Worm (Caenorhabditis elegans) whole organism, young adult: ENCODE data around the gene W04G3.5.

ENCODE experiments used
- B0336.3 ChIP-seq: fragments of 200-800 bp; sonication (Bioruptor generic); IDR thresholded peaks from 2 replicates; pipeline ENCODE4 v1.3.6; 2022; ENCODE audit warnings: missing genetic modification characterization, missing compliant biosample characterization
- C06A6.2 ChIP-seq: fragments of 200-800 bp; sonication (Bioruptor generic); conservative IDR thresholded peaks from 2 replicates; pipeline ENCODE4 v1.3.6; 2022; ENCODE audit warnings: missing genetic modification characterization, missing compliant biosample characterization
- F10E7.11 ChIP-seq: sonication (generic microtip); optimal IDR thresholded peaks from 2 replicates; lab custom pipeline; 2017; ENCODE audit warnings: mild to moderate bottlenecking, missing genetic modification characterization, moderate library complexity, missing compliant biosample characterization
- F33H1.4 ChIP-seq: fragments of 200-800 bp; sonication (Bioruptor generic); IDR thresholded peaks from 2 replicates; pipeline ENCODE4 v1.3.6; 2022; ENCODE audit warnings: missing genetic modification reagents, missing genetic modification characterization, missing compliant biosample characterization
- F57C9.4 ChIP-seq: sonication (generic microtip); optimal IDR thresholded peaks from 2 replicates; lab custom pipeline; 2017; ENCODE audit warnings: mild to moderate bottlenecking, missing genetic modification characterization, missing compliant biosample characterization
- K11D2.4 ChIP-seq: fragments of 200-800 bp; sonication (Bioruptor generic); IDR thresholded peaks from 2 replicates; pipeline ENCODE4 v1.3.6; 2022; ENCODE audit warnings: missing genetic modification reagents, missing genetic modification characterization, missing compliant biosample characterization
- K12H6.12 ChIP-seq: fragments of 200-800 bp; sonication (Bioruptor generic); optimal IDR thresholded peaks from 2 replicates; lab custom pipeline; 2018; ENCODE audit warnings: mild to moderate bottlenecking, missing genetic modification characterization, missing compliant biosample characterization
- T26A5.8 ChIP-seq: sonication (generic microtip); optimal IDR thresholded peaks from 2 replicates; lab custom pipeline; 2016; ENCODE audit warnings: missing genetic modification characterization, missing compliant biosample characterization
- Y79H2A.3 ChIP-seq: fragments of 200-800 bp; sonication (Bioruptor generic); conservative IDR thresholded peaks from 2 replicates; pipeline ENCODE4 v1.3.6; 2022; ENCODE audit warnings: missing genetic modification reagents, missing genetic modification characterization, missing compliant biosample characterization
- akir-1 ChIP-seq: fragments of 200-800 bp; sonication (Bioruptor generic); optimal IDR thresholded peaks from 2 replicates; lab custom pipeline; 2018; ENCODE audit warnings: mild to moderate bottlenecking, missing genetic modification characterization, moderate library complexity, missing compliant biosample characterization
- ama-1 ChIP-seq, 3 experiments: fragments of 150-350 bp in 1 of 3; sonication (generic microtip) in 2 of 3; optimal IDR thresholded peaks; 2 replicates each; lab custom pipeline; 2014 to 2018; ENCODE audit warnings: missing biosample characterization in 2 of 3, missing genetic modification characterization in 2 of 3, missing genetic modification reagents in 2 of 3
- attf-3 ChIP-seq: fragments of 200-800 bp; sonication (Bioruptor generic); conservative IDR thresholded peaks from 2 replicates; pipeline ENCODE4 v1.3.6; 2022; ENCODE audit warnings: missing genetic modification reagents, missing genetic modification characterization, missing compliant biosample characterization
- ceh-100 ChIP-seq: fragments of 200-800 bp; sonication (Bioruptor generic); IDR thresholded peaks from 2 replicates; pipeline ENCODE4 v1.3.6; 2022; ENCODE audit warnings: missing genetic modification reagents, missing genetic modification characterization, missing compliant biosample characterization
- ceh-40 ChIP-seq: fragments of 200-800 bp; sonication (Bioruptor generic); IDR thresholded peaks from 2 replicates; pipeline ENCODE4 v1.3.6; 2022; ENCODE audit warnings: missing genetic modification characterization, missing compliant biosample characterization
- ceh-91 ChIP-seq: fragments of 200-800 bp; sonication (Bioruptor generic); IDR thresholded peaks from 2 replicates; pipeline ENCODE4 v1.3.6; 2022; ENCODE audit warnings: missing genetic modification reagents, missing genetic modification characterization, missing compliant biosample characterization
- die-1 ChIP-seq: sonication (generic microtip); optimal IDR thresholded peaks from 2 replicates; lab custom pipeline; 2016; ENCODE audit warnings: missing genotype, mild to moderate bottlenecking, missing genetic modification characterization, missing compliant biosample characterization
- dox-1 ChIP-seq: fragments of 200-800 bp; sonication (Bioruptor generic); IDR thresholded peaks from 2 replicates; pipeline ENCODE4 v1.3.6; 2022; ENCODE audit warnings: missing genetic modification reagents, missing genetic modification characterization, missing compliant biosample characterization
- dpff-1 ChIP-seq: sonication (generic microtip); optimal IDR thresholded peaks from 2 replicates; lab custom pipeline; 2017; ENCODE audit warnings: mild to moderate bottlenecking, missing genetic modification characterization, missing compliant biosample characterization
- efl-1 ChIP-seq: fragments of 150-350 bp; optimal IDR thresholded peaks from 2 replicates; lab custom pipeline; 2014; ENCODE audit warnings: missing biosample characterization, missing genetic modification reagents, missing genetic modification characterization
- ets-4 ChIP-seq: fragments of 200-800 bp; sonication (Bioruptor generic); optimal IDR thresholded peaks from 2 replicates; lab custom pipeline; 2018; ENCODE audit warnings: mild to moderate bottlenecking, missing genetic modification characterization, missing compliant biosample characterization
- hlh-26 ChIP-seq: fragments of 200-800 bp; sonication (Bioruptor generic); conservative IDR thresholded peaks from 2 replicates; pipeline ENCODE4 v1.3.6; 2022; ENCODE audit warnings: missing genetic modification reagents, missing genetic modification characterization, missing compliant biosample characterization
- hmg-20 ChIP-seq: fragments of 200-800 bp; sonication (Bioruptor generic); IDR thresholded peaks from 2 replicates; pipeline ENCODE4 v1.3.6; 2022; ENCODE audit warnings: missing genetic modification reagents, missing genetic modification characterization, missing compliant biosample characterization
- lin-54 ChIP-seq: fragments of 200-800 bp; sonication (Bioruptor generic); optimal IDR thresholded peaks from 2 replicates; lab custom pipeline; 2018; ENCODE audit warnings: mild to moderate bottlenecking, missing genetic modification characterization, missing compliant biosample characterization
- lir-1 ChIP-seq: fragments of 200-800 bp; sonication (Bioruptor generic); conservative IDR thresholded peaks from 2 replicates; pipeline ENCODE4 v1.3.6; 2022; ENCODE audit warnings: missing genetic modification reagents, missing genetic modification characterization, missing compliant biosample characterization
- mel-28 ChIP-seq: sonication (generic microtip); optimal IDR thresholded peaks from 2 replicates; lab custom pipeline; 2016; ENCODE audit warnings: borderline replicate concordance, mild to moderate bottlenecking, missing genetic modification characterization, missing compliant biosample characterization
- mes-4 ChIP-seq: sonication (generic microtip); optimal IDR thresholded peaks from 2 replicates; lab custom pipeline; 2016; ENCODE audit warnings: missing genotype, missing genetic modification characterization, missing compliant biosample characterization
- nhr-27 ChIP-seq: fragments of 200-800 bp; sonication (Bioruptor generic); optimal IDR thresholded peaks from 2 replicates; lab custom pipeline; 2018; ENCODE audit warnings: mild to moderate bottlenecking, missing genetic modification characterization, moderate library complexity, missing compliant biosample characterization
- pha-4 ChIP-seq: fragments of 150-350 bp; sonication (generic microtip); optimal IDR thresholded peaks from 2 replicates; lab custom pipeline; 2014; ENCODE audit warnings: missing biosample characterization, missing genetic modification reagents, missing genetic modification characterization
- rpc-1 ChIP-seq, 2 experiments: fragments of 150-350 bp in 1 of 2; sonication (generic microtip) in 1 of 2; optimal IDR thresholded peaks; 2 replicates each; lab custom pipeline; 2014 to 2018; ENCODE audit warnings: missing biosample characterization in 1 of 2, missing genetic modification characterization in 1 of 2, missing genetic modification reagents in 1 of 2, missing genotype in 1 of 2
- snpc-1.3 ChIP-seq: sonication (generic microtip); optimal IDR thresholded peaks from 2 replicates; lab custom pipeline; 2017; ENCODE audit warnings: missing genetic modification characterization, mild to moderate bottlenecking, missing compliant biosample characterization, antibody characterized with exemption, moderate library complexity, missing genotype, missing genetic modification reagents; ENCODE audit not compliant: insufficient read depth
- snpc-3.4 ChIP-seq: sonication (generic microtip); optimal IDR thresholded peaks from 2 replicates; lab custom pipeline; 2017; ENCODE audit warnings: missing genetic modification characterization, mild to moderate bottlenecking, missing compliant biosample characterization, antibody characterized with exemption, moderate library complexity, missing genotype, missing genetic modification reagents
- somi-1 ChIP-seq: fragments of 200-800 bp; sonication (Bioruptor generic); optimal IDR thresholded peaks from 2 replicates; lab custom pipeline; 2018; ENCODE audit warnings: mild to moderate bottlenecking, missing genetic modification characterization, missing compliant biosample characterization
- ztf-3 ChIP-seq: fragments of 200-800 bp; sonication (Bioruptor generic); optimal IDR thresholded peaks from 2 replicates; lab custom pipeline; 2018; ENCODE audit warnings: mild to moderate bottlenecking, missing genetic modification characterization, missing compliant biosample characterization

Gene W04G3.5

ce11 chrX:11114420-11114819, 41.0 kb downstream of the W04G3.5 start (continued):
- TF ChIP-seq F10E7.11 (tag; lab: Kevin White, UChicago) = no peak

- TF ChIP-seq snpc-1.3 (tag; lab: Kevin White, UChicago) (no peak), rpc-1 (optimal IDR thresholded peaks at IDR 0.05; lab: Kevin White, UChicago) (no peak), rpc-1 (tag; optimal IDR thresholded peaks at IDR 0.05; lab: Kevin White, UChicago) (no peak), B0336.3 (GFP tag; lab: Robert Waterston, UW) (no peak), ceh-91 (GFP tag; lab: Robert Waterston, UW) (no peak), nhr-27 (tag; lab: Kevin White, UChicago) (no peak), K11D2.4 (GFP tag; lab: Robert Waterston, UW) (no peak)
Measured at ce11 chrX:11116723-11117122, 43.3 kb downstream of the W04G3.5 start, which contains the start of gene nlp-66. Gene nlp-66, minus strand, starts transcription at chrX:11116823.

- TF ChIP-seq attf-3 (GFP tag; lab: Robert Waterston, UW) (peak; percentile 70), lin-54 (GFP tag; lab: Kevin White, UChicago) (no peak)
- TF ChIP-seq, all 124 proteins: peak for 1
Measured at ce11 chrX:11120808-11121207, 47.4 kb downstream of the W04G3.5 start, which contains the start of gene R08B4.3. Gene R08B4.3, minus strand, starts transcription at chrX:11121005.

ce11 chrX:11122412-11122811, 49.0 kb downstream of the W04G3.5 start:
- TF ChIP-seq somi-1 (GFP tag; lab: Kevin White, UChicago) (no peak), T26A5.8 (tag; lab: Kevin White, UChicago) (no peak), ztf-3 (no peak), dox-1 (GFP tag; lab: Robert Waterston, UW) (no peak), F57C9.4 (no peak), hmg-20 (GFP tag; lab: Robert Waterston, UW) (no peak), die-1 (no peak), lir-1 (no peak), C06A6.2 (no peak), efl-1 (GFP tag; lab: Kevin White, UChicago) (no peak), akir-1 (no peak), snpc-3.4 (tag; lab: Kevin White, UChicago) (no peak), hlh-26 (GFP tag; lab: Robert Waterston, UW) (no peak), ceh-91 (GFP tag; lab: Robert Waterston, UW) (no peak), mel-28 (tag; lab: Kevin White, UChicago) (no peak), ceh-100 (GFP tag; lab: Robert Waterston, UW) (no peak), mes-4 (tag; lab: Kevin White, UChicago) (no peak), dpff-1 (tag; lab: Kevin White, UChicago) (no peak), K12H6.12 (no peak)

ce11 chrX:11123998-11124397, 50.5 kb downstream of the W04G3.5 start:
- no peak for TF ChIP-seq die-1

- TF ChIP-seq ets-4 (GFP tag; lab: Kevin White, UChicago) = no peak
- TF ChIP-seq Y79H2A.3 (GFP tag; lab: Robert Waterston, UW) = no peak
- no peak for TF ChIP-seq ama-1 (optimal IDR thresholded peaks at IDR 0.05; lab: Kevin White, UChicago)
- no peak for TF ChIP-seq ama-1 (GFP tag; optimal IDR thresholded peaks at IDR 0.05; lab: Kevin White, UChicago)
- no peak for TF ChIP-seq pha-4
- no peak for TF ChIP-seq ceh-40 (GFP tag; lab: Robert Waterston, UW)
- TF ChIP-seq F33H1.4 (GFP tag; lab: Robert Waterston, UW) = no peak
Measured at ce11 chrX:11125520-11125919, 52.1 kb downstream of the W04G3.5 start, which contains the start of gene alr-1. Gene alr-1, minus strand, starts transcription at chrX:11125620.
